Worm (Caenorhabditis elegans) whole organism, L4/young adult: Measurements from ENCODE around the gene F09G2.8.

ENCODE experiments used
- W03F9.2 ChIP-seq: fragments of 150-350 bp; optimal IDR thresholded peaks from 2 replicates; lab custom pipeline; 2014; ENCODE audit warnings: missing biosample characterization, missing genetic modification characterization
- him-1 ChIP-seq: sonication (generic microtip); optimal IDR thresholded peaks from 2 replicates; lab custom pipeline; 2016; ENCODE audit warnings: missing genotype, missing genetic modification reagents, missing genetic modification characterization, missing compliant biosample characterization

- TF ChIP-seq W03F9.2 (tag; lab: Kevin White, UChicago) = no peak
- no peak for TF ChIP-seq him-1
Measured at ce11 chrV:7140368-7140767, 53.1 kb downstream of the F09G2.8 start.
